Worm (Caenorhabditis elegans) whole organism, L4 larva: ENCODE measurements around the gene clc-8.

Experiments used
- F10B5.3 ChIP-seq: sonication (generic microtip); optimal IDR thresholded peaks from 2 replicates; lab custom pipeline; 2016; ENCODE audit warnings: mild to moderate bottlenecking, missing genetic modification characterization, missing compliant biosample characterization
- F37D6.2 ChIP-seq: sonication (generic microtip); optimal IDR thresholded peaks from 2 replicates; lab custom pipeline; 2016; ENCODE audit warnings: mild to moderate bottlenecking, missing genetic modification characterization, missing compliant biosample characterization
- F44E2.7 ChIP-seq: fragments of 200-800 bp; sonication (Bioruptor generic); IDR thresholded peaks from 2 replicates; pipeline ENCODE4 v2.1.2; 2022; ENCODE audit warnings: missing genetic modification characterization, missing compliant biosample characterization
- Y75B8A.6 ChIP-seq: fragments of 200-800 bp; sonication (Bioruptor generic); IDR thresholded peaks from 2 replicates; pipeline ENCODE4 v1.3.6; 2022; ENCODE audit warnings: missing genetic modification reagents, missing genetic modification characterization, missing compliant biosample characterization
- ZK337.2 ChIP-seq: fragments of 200-800 bp; sonication (Bioruptor generic); IDR thresholded peaks from 2 replicates; pipeline ENCODE4 v1.3.6; 2022; ENCODE audit warnings: missing genetic modification reagents, missing genetic modification characterization, missing compliant biosample characterization
- aha-1 ChIP-seq: fragments of 150-350 bp; peaks from one replicate; lab custom pipeline; 2014; ENCODE audit warnings: missing biosample characterization, missing genetic modification characterization
- attf-4 ChIP-seq: sonication (generic microtip); optimal IDR thresholded peaks from 3 replicates; lab custom pipeline; 2017; ENCODE audit warnings: missing biosample characterization, missing genetic modification characterization
- cey-2 ChIP-seq: sonication (generic microtip); optimal IDR thresholded peaks from 3 replicates; lab custom pipeline; 2017; ENCODE audit warnings: missing genetic modification characterization, mild to moderate bottlenecking, missing compliant biosample characterization, antibody characterized with exemption, borderline replicate concordance; ENCODE audit not compliant: insufficient read depth
- daf-12 ChIP-seq: fragments of 150-350 bp; optimal IDR thresholded peaks from 2 replicates; lab custom pipeline; 2014; ENCODE audit warnings: missing biosample characterization, missing genetic modification reagents, missing genetic modification characterization
- daf-8 ChIP-seq: fragments of 200-800 bp; sonication (Bioruptor generic); IDR thresholded peaks from 2 replicates; pipeline ENCODE4 v1.3.6; 2022; ENCODE audit warnings: missing genetic modification characterization, missing compliant biosample characterization
- dpl-1 ChIP-seq: fragments of 150-350 bp; optimal IDR thresholded peaks from 2 replicates; lab custom pipeline; 2014; ENCODE audit warnings: missing biosample characterization, missing genetic modification reagents, missing genetic modification characterization
- duxl-1 ChIP-seq: sonication (generic microtip); optimal IDR thresholded peaks from 2 replicates; lab custom pipeline; 2016; ENCODE audit warnings: mild to moderate bottlenecking, missing genetic modification characterization, moderate library complexity, missing compliant biosample characterization; ENCODE audit not compliant: poor library complexity
- gei-8 ChIP-seq: fragments of 200-800 bp; sonication (Bioruptor generic); optimal IDR thresholded peaks from 2 replicates; lab custom pipeline; 2018; ENCODE audit warnings: mild to moderate bottlenecking, missing genetic modification characterization, missing compliant biosample characterization
- hif-1 ChIP-seq, 2 experiments: sonication (generic microtip); optimal IDR thresholded peaks; 2 replicates each; lab custom pipeline; 2016 to 2017; ENCODE audit warnings: missing compliant biosample characterization in 2 of 2, missing genetic modification characterization in 2 of 2, missing genetic modification reagents in 2 of 2, missing genotype in 2 of 2, mild to moderate bottlenecking in 1 of 2
- lin-13 ChIP-seq: fragments of 150-350 bp; optimal IDR thresholded peaks from 2 replicates; lab custom pipeline; 2014; ENCODE audit warnings: missing biosample characterization, missing genetic modification reagents, missing genetic modification characterization
- lsy-2 ChIP-seq, 2 experiments: fragments of 150-350 bp in 1 of 2; sonication (generic microtip) in 1 of 2; optimal IDR thresholded peaks; 2 replicates each; lab custom pipeline; 2014 to 2017; ENCODE audit warnings: missing biosample characterization in 2 of 2, missing genetic modification characterization in 2 of 2
- madf-5 ChIP-seq, 2 experiments: fragments of 200-800 bp; sonication (Bioruptor generic); IDR thresholded peaks; 2 replicates each; pipeline ENCODE4 v1.3.6; 2022; ENCODE audit warnings: missing compliant biosample characterization in 2 of 2, missing genetic modification characterization in 2 of 2
- madf-9 ChIP-seq: fragments of 200-800 bp; sonication (Bioruptor generic); conservative IDR thresholded peaks from 2 replicates; pipeline ENCODE4 v1.3.6; 2022; ENCODE audit warnings: missing genetic modification reagents, missing genetic modification characterization, missing compliant biosample characterization
- mep-1 ChIP-seq: fragments of 150-350 bp; sonication (generic microtip); optimal IDR thresholded peaks from 3 replicates; lab custom pipeline; 2014; ENCODE audit warnings: missing biosample characterization, missing genetic modification characterization
- nhr-10 ChIP-seq: fragments of 150-350 bp; optimal IDR thresholded peaks from 2 replicates; lab custom pipeline; 2014; ENCODE audit warnings: missing biosample characterization, missing genetic modification characterization
- nhr-111 ChIP-seq: fragments of 200-800 bp; sonication (Bioruptor generic); optimal IDR thresholded peaks from 2 replicates; lab custom pipeline; 2018; ENCODE audit warnings: mild to moderate bottlenecking, missing genetic modification characterization, missing compliant biosample characterization
- nhr-25 ChIP-seq: sonication (generic microtip); optimal IDR thresholded peaks from 2 replicates; lab custom pipeline; 2017; ENCODE audit warnings: missing genetic modification characterization, mild to moderate bottlenecking, missing compliant biosample characterization, antibody characterized with exemption, moderate library complexity, borderline replicate concordance; ENCODE audit not compliant: insufficient read depth
- nhr-28 ChIP-seq: fragments of 150-350 bp; optimal IDR thresholded peaks from 2 replicates; lab custom pipeline; 2014; ENCODE audit warnings: missing biosample characterization, missing genetic modification characterization
- nhr-41 ChIP-seq: fragments of 200-800 bp; sonication (Bioruptor generic); IDR thresholded peaks from 2 replicates; pipeline ENCODE4 v1.3.6; 2022; ENCODE audit warnings: missing genetic modification reagents, missing genetic modification characterization, missing compliant biosample characterization
- nhr-42 ChIP-seq: fragments of 200-800 bp; sonication (Bioruptor generic); IDR thresholded peaks from 2 replicates; pipeline ENCODE4 v1.3.6; 2022; ENCODE audit warnings: missing genetic modification characterization, missing compliant biosample characterization
- nhr-6 ChIP-seq: fragments of 150-350 bp; optimal IDR thresholded peaks from 2 replicates; lab custom pipeline; 2014; ENCODE audit warnings: missing biosample characterization, missing genetic modification characterization
- nhr-77 ChIP-seq: fragments of 150-350 bp; optimal IDR thresholded peaks from 2 replicates; lab custom pipeline; 2014; ENCODE audit warnings: missing biosample characterization, missing genetic modification characterization
- pqm-1 ChIP-seq: sonication (generic microtip); optimal IDR thresholded peaks from 2 replicates; lab custom pipeline; 2017; ENCODE audit warnings: missing biosample characterization, missing genetic modification characterization
- saeg-2 ChIP-seq: fragments of 200-800 bp; sonication (Bioruptor generic); IDR thresholded peaks from 2 replicates; pipeline ENCODE4 v1.3.6; 2022; ENCODE audit warnings: missing genetic modification reagents, missing genetic modification characterization, missing compliant biosample characterization
- set-16 ChIP-seq: fragments of 200-800 bp; sonication (Bioruptor generic); IDR thresholded peaks from 2 replicates; pipeline ENCODE4 v1.3.6; 2022; ENCODE audit warnings: missing genetic modification reagents, missing genetic modification characterization, missing compliant biosample characterization
- skn-1 ChIP-seq: fragments of 150-350 bp; optimal IDR thresholded peaks from 2 replicates; lab custom pipeline; 2014; ENCODE audit warnings: missing biosample characterization, missing genetic modification characterization
- snpc-1.2 ChIP-seq: fragments of 200-800 bp; sonication (Bioruptor generic); IDR thresholded peaks from 2 replicates; pipeline ENCODE4 v1.3.6; 2022; ENCODE audit warnings: missing genetic modification reagents, missing genetic modification characterization, missing compliant biosample characterization
- spr-1 ChIP-seq: sonication (generic microtip); optimal IDR thresholded peaks from 2 replicates; lab custom pipeline; 2016; ENCODE audit warnings: mild to moderate bottlenecking, missing genetic modification characterization, missing compliant biosample characterization
- unc-39 ChIP-seq: sonication (generic microtip); optimal IDR thresholded peaks from 2 replicates; lab custom pipeline; 2017; ENCODE audit warnings: missing biosample characterization, missing genetic modification characterization
- unc-62 ChIP-seq, 3 experiments: fragments of 150-350 bp in 1 of 3; sonication (generic microtip); optimal IDR thresholded peaks in 2 of 3; peaks in 1 of 3; 1 replicate in 1 of 3; 2 replicates in 2 of 3; lab custom pipeline; 2014 to 2017; ENCODE audit warnings: missing biosample characterization in 3 of 3, missing genetic modification characterization in 3 of 3, missing genetic modification reagents in 3 of 3, missing genotype in 1 of 3
- zag-1 ChIP-seq: fragments of 150-350 bp; optimal IDR thresholded peaks from 2 replicates; lab custom pipeline; 2014; ENCODE audit warnings: missing biosample characterization, missing genetic modification characterization
- zfp-2 ChIP-seq: sonication (generic microtip); optimal IDR thresholded peaks from 2 replicates; lab custom pipeline; 2016; ENCODE audit warnings: mild to moderate bottlenecking, missing genetic modification characterization, missing compliant biosample characterization
- ztf-7 ChIP-seq: fragments of 150-350 bp; optimal IDR thresholded peaks from 2 replicates; lab custom pipeline; 2014; ENCODE audit warnings: missing biosample characterization, missing genetic modification characterization

Gene clc-8

DNA sequence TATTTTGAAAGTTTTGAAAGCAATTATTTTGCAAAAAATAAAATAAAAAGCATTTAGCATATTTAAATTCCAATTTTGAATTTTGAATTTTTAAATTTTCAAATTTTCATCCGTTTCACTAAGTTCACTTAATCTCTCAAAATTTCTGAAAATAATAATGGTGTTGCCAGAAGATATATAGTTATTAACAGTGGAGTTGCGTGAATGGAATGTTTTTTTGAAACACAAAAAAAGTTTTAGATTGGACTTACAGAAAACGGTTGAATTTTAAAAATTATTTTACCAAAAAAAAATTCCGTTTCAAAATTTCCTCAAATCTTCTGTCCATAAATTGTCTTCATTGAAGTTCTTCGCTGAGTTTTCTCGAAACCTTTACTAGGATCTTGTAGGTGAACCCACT is 2.7 kb upstream of the clc-8 start:
- peak; percentile 74; the same call in 1 of the 2 replicates for TF ChIP-seq snpc-1.2 (GFP tag; lab: Robert Waterston, UW)
- TF ChIP-seq nhr-42 (GFP tag; lab: Robert Waterston, UW) = no peak

- no peak for TF ChIP-seq nhr-10 (tag; lab: Kevin White, UChicago)
- TF ChIP-seq nhr-25 (tag; lab: Kevin White, UChicago) = peak; percentile 37
- TF ChIP-seq nhr-28 (tag; lab: Kevin White, UChicago) = peak; percentile 3
- peak in 1 of 2 experiments; percentile 87 for TF ChIP-seq unc-62 (GFP tag; optimal IDR thresholded peaks at IDR 0.05 in 1 of 2; lab: Kevin White, UChicago)
- no peak for TF ChIP-seq unc-62 (tag; optimal IDR thresholded peaks at IDR 0.05; lab: Kevin White, UChicago)
- TF ChIP-seq, all 104 proteins: peak for 3
Measured at ce11 chrIV:14391746-14392145, 2.2 kb upstream of the clc-8 start.

ce11 chrIV:14394812-14395211 is 874 bp downstream of the clc-8 start:
- TF ChIP-seq saeg-2 (no peak), gei-8 (GFP tag; lab: Kevin White, UChicago) (no peak), unc-62 (GFP tag; optimal IDR thresholded peaks at IDR 0.05 in 1 of 2; lab: Kevin White, UChicago) (peak in 1 of 2 experiments; percentile 60), unc-62 (tag; optimal IDR thresholded peaks at IDR 0.05; lab: Kevin White, UChicago) (no peak), ZK337.2 (GFP tag; lab: Robert Waterston, UW) (no peak), snpc-1.2 (GFP tag; lab: Robert Waterston, UW) (peak; percentile 70; the same call in 1 of the 2 replicates)

DNA sequence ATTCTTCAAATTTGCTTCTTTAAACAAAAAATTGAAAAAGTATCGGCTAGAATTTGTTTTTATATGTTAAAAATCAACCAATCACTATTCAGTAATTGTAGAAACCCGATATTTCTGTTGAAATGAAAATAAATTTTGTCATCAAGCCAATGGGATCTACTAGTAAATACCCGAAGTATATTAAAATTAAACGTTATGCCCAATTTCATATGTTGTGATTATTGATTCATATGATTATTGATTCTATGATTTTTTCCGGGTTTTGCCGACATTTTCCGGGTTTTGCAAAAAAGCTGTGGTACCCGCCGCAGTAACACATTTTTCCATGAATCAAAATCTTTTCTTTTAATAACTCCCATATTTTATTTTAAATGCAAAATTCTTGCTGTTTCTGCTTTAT is 1.6 kb downstream of the clc-8 start:
- TF ChIP-seq nhr-6 (tag; lab: Kevin White, UChicago) = no peak
- TF ChIP-seq aha-1 (tag; lab: Kevin White, UChicago) = peak; percentile 90
- TF ChIP-seq, all 104 proteins: peak for 1

DNA sequence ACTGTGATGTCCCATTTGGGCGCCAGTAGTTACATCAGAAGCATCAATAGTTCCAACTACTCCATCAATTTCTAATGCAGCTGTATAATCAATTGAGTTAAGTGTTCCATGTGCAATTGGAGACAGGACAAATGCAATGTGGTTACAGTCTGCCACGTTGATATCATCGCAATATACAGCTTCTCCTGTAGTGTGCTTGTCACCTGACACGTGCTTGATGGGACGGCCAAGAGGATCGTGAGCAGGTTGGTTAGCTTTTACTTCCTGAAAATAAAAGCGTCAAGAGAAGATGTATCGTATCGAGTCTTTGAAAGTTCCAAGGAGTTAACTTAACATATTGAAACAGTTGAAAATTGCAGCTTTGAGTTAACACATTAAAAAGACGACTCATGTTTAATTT is 14.6 kb downstream of the clc-8 start:
- TF ChIP-seq snpc-1.2 (GFP tag; lab: Robert Waterston, UW) (peak; percentile 64), madf-9 (GFP tag; lab: Robert Waterston, UW) (no peak)

DNA sequence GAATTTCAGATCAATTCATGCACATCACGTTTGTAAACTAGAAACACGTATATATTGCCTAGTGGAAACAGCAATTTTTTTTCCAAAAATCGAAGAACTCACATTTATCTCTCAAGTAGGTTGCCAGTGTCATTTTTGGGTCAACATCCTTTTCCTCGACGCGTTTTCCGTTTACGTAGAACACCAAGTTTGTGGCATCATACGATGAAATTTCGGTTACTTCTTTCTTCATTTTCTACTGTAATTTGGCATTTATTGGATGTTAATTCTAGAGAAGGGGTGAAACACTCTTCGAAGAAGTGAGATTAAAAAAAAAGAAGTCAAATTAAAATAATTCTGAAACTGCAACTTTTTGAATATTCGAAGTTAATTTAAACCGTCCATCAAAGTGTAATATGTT is 18.7 kb downstream of the clc-8 start, which contains the start of gene xdh-1:
TSS of gene xdh-1 (minus strand) at position 240 of the 400 bp plus-strand sequence.
- TF ChIP-seq saeg-2 (no peak), skn-1 (no peak), snpc-1.2 (GFP tag; lab: Robert Waterston, UW) (peak; percentile 47), lin-13 (no peak), nhr-42 (GFP tag; lab: Robert Waterston, UW) (no peak), Y75B8A.6 (GFP tag; lab: Robert Waterston, UW) (no peak), unc-39 (tag; lab: Kevin White, UChicago) (no peak), nhr-77 (no peak), F37D6.2 (tag; lab: Kevin White, UChicago) (no peak), duxl-1 (tag; lab: Kevin White, UChicago) (no peak), ztf-7 (tag; lab: Kevin White, UChicago) (peak; percentile 84)

ce11 chrIV:14413386-14413785 is 19.4 kb downstream of the clc-8 start:
- TF ChIP-seq hif-1 (tag; optimal IDR thresholded peaks at IDR 0.05; lab: Kevin White, UChicago) = no peak
- TF ChIP-seq nhr-28 (tag; lab: Kevin White, UChicago) = peak; percentile 50
- no peak for TF ChIP-seq zag-1 (tag; lab: Kevin White, UChicago)
- TF ChIP-seq aha-1 (tag; lab: Kevin White, UChicago) = peak; percentile 58
- no peak for TF ChIP-seq madf-5 (GFP tag; IDR thresholded peaks at IDR 0.05; lab: Robert Waterston, UW)
- TF ChIP-seq dpl-1 (GFP tag; lab: Kevin White, UChicago) = no peak
- TF ChIP-seq F44E2.7 (GFP tag; lab: Robert Waterston, UW) = no peak
- peak; percentile 86 for TF ChIP-seq pqm-1 (tag; lab: Kevin White, UChicago)
- TF ChIP-seq zfp-2 (tag; lab: Kevin White, UChicago) = no peak
- TF ChIP-seq ZK337.2 (GFP tag; lab: Robert Waterston, UW) = no peak
- no peak for TF ChIP-seq daf-12 (tag; lab: Kevin White, UChicago)
- no peak for TF ChIP-seq cey-2 (tag; lab: Kevin White, UChicago)
- TF ChIP-seq daf-8 = no peak
- peak; percentile 14 for TF ChIP-seq mep-1 (tag; lab: Kevin White, UChicago)
- no peak for TF ChIP-seq lsy-2 (tag; optimal IDR thresholded peaks at IDR 0.05; lab: Kevin White, UChicago)
- TF ChIP-seq F10B5.3 (tag; lab: Kevin White, UChicago) = no peak
- no peak for TF ChIP-seq nhr-111
- no peak for TF ChIP-seq attf-4 (tag; lab: Kevin White, UChicago)
- no peak for TF ChIP-seq spr-1 (tag; lab: Kevin White, UChicago)
- no peak for TF ChIP-seq snpc-1.2 (GFP tag; lab: Robert Waterston, UW)
- peak; percentile 54 for TF ChIP-seq ztf-7 (tag; lab: Kevin White, UChicago)
- no peak for TF ChIP-seq nhr-41 (GFP tag; lab: Robert Waterston, UW)
- TF ChIP-seq set-16 (GFP tag; lab: Robert Waterston, UW) = no peak
